Fruit fly (Drosophila melanogaster) whole organism, prepupa: Measurements from ENCODE around the gene Kcmf1.

Experiments used
- Blimp-1 ChIP-seq: fragments of 200-800 bp; sonication (Bioruptor generic); optimal IDR thresholded peaks from 3 replicates; lab custom pipeline; 2017; ENCODE audit warnings: missing biosample characterization, missing genetic modification characterization, mild to moderate bottlenecking, moderate library complexity, missing genetic modification reagents
- CG11762 ChIP-seq: fragments of 200-800 bp; sonication (Bioruptor generic); optimal IDR thresholded peaks from 3 replicates; lab custom pipeline; 2016; ENCODE audit warnings: missing biosample characterization, missing genetic modification characterization; ENCODE audit not compliant: insufficient read depth
- CG15336 ChIP-seq: fragments of 200-800 bp; sonication (Bioruptor generic); IDR thresholded peaks from 2 replicates; pipeline ENCODE4 v1.3.6; 2022; ENCODE audit warnings: missing biosample characterization, missing genetic modification characterization
- CG1621 ChIP-seq: fragments of 200-800 bp; sonication (Bioruptor generic); optimal IDR thresholded peaks from 3 replicates; lab custom pipeline; 2018; ENCODE audit warnings: missing biosample characterization, mild to moderate bottlenecking, missing genetic modification characterization
- CG16779 ChIP-seq: fragments of 200-800 bp; sonication (Bioruptor generic); optimal IDR thresholded peaks from 3 replicates; lab custom pipeline; 2017; ENCODE audit warnings: missing biosample characterization, mild to moderate bottlenecking, missing genetic modification characterization
- CG3032 ChIP-seq: fragments of 200-800 bp; optimal IDR thresholded peaks from 2 replicates; lab custom pipeline; 2019; ENCODE audit warnings: missing biosample characterization, mild to moderate bottlenecking, missing genetic modification characterization, moderate library complexity
- CG32006 ChIP-seq: fragments of 200-800 bp; sonication (Bioruptor generic); optimal IDR thresholded peaks from 3 replicates; lab custom pipeline; 2017; ENCODE audit warnings: missing biosample characterization, mild to moderate bottlenecking, missing genetic modification characterization
- CG34406 ChIP-seq: fragments of 200-800 bp; sonication (Bioruptor generic); optimal IDR thresholded peaks from 3 replicates; lab custom pipeline; 2016; ENCODE audit warnings: missing biosample characterization, missing genetic modification characterization
- CG3919 ChIP-seq: fragments of 200-800 bp; sonication (Bioruptor generic); optimal IDR thresholded peaks from 3 replicates; lab custom pipeline; 2016; ENCODE audit warnings: missing biosample characterization, missing genetic modification characterization
- CG4318 ChIP-seq: fragments of 200-800 bp; sonication (Bioruptor generic); optimal IDR thresholded peaks from 3 replicates; lab custom pipeline; 2017; ENCODE audit warnings: missing biosample characterization, mild to moderate bottlenecking, missing genetic modification characterization
- CG6163 ChIP-seq: fragments of 200-800 bp; sonication (Bioruptor generic); IDR thresholded peaks from 3 replicates; pipeline ENCODE4 v1.3.6; 2022; ENCODE audit warnings: missing biosample characterization, missing genetic modification characterization
- CG6276 ChIP-seq: fragments of 200-800 bp; sonication (Bioruptor generic); optimal IDR thresholded peaks from 2 replicates; lab custom pipeline; 2017; ENCODE audit warnings: missing biosample characterization, mild to moderate bottlenecking, missing genetic modification characterization
- CG6792 ChIP-seq: fragments of 200-800 bp; sonication (Bioruptor generic); optimal IDR thresholded peaks from 3 replicates; lab custom pipeline; 2016; ENCODE audit warnings: missing biosample characterization, missing genetic modification characterization
- CG6808 ChIP-seq: fragments of 200-800 bp; sonication (Bioruptor generic); optimal IDR thresholded peaks from 3 replicates; lab custom pipeline; 2017; ENCODE audit warnings: missing biosample characterization, missing genetic modification characterization, mild to moderate bottlenecking, moderate library complexity, missing genetic modification reagents
- CG7368 ChIP-seq: fragments of 200-800 bp; sonication (Bioruptor generic); optimal IDR thresholded peaks from 3 replicates; lab custom pipeline; 2016; ENCODE audit warnings: missing biosample characterization, missing genetic modification characterization
- CG8119 ChIP-seq: fragments of 200-800 bp; sonication (Bioruptor generic); IDR thresholded peaks from 3 replicates; pipeline ENCODE4 v1.3.6; 2022; ENCODE audit warnings: missing biosample characterization, missing genetic modification characterization
- CG8319 ChIP-seq: fragments of 200-800 bp; sonication (Bioruptor generic); optimal IDR thresholded peaks from 3 replicates; lab custom pipeline; 2016; ENCODE audit warnings: missing biosample characterization, missing genetic modification characterization
- CG8632 ChIP-seq: fragments of 200-800 bp; sonication (Bioruptor generic); optimal IDR thresholded peaks from 3 replicates; lab custom pipeline; 2016; ENCODE audit warnings: missing biosample characterization, missing genetic modification characterization
- Eip75B ChIP-seq: fragments of 200-800 bp; sonication (Bioruptor generic); optimal IDR thresholded peaks from 3 replicates; lab custom pipeline; 2016; ENCODE audit warnings: missing biosample characterization, missing genetic modification characterization
- Eip78C ChIP-seq: fragments of 200-800 bp; sonication (Bioruptor generic); peaks from one replicate; lab custom pipeline; 2016; ENCODE audit warnings: missing biosample characterization, missing genetic modification characterization
- Ets21C ChIP-seq: fragments of 200-800 bp; sonication (Bioruptor generic); optimal IDR thresholded peaks from 3 replicates; lab custom pipeline; 2016; ENCODE audit warnings: missing biosample characterization, missing genetic modification characterization
- Ets96B ChIP-seq: fragments of 200-800 bp; optimal IDR thresholded peaks from 2 replicates; lab custom pipeline; 2019; ENCODE audit warnings: missing biosample characterization, mild to moderate bottlenecking, missing genetic modification characterization, moderate library complexity
- Hr4 ChIP-seq: fragments of 200-800 bp; sonication (Bioruptor generic); optimal IDR thresholded peaks from 3 replicates; lab custom pipeline; 2016; ENCODE audit warnings: missing biosample characterization, missing genetic modification characterization
- Lpt ChIP-seq: fragments of 200-800 bp; sonication (Bioruptor generic); optimal IDR thresholded peaks from 3 replicates; lab custom pipeline; 2016; ENCODE audit warnings: missing biosample characterization, missing genetic modification characterization
- OdsH ChIP-seq: fragments of 200-800 bp; sonication (Bioruptor generic); optimal IDR thresholded peaks from 3 replicates; lab custom pipeline; 2016; ENCODE audit warnings: missing biosample characterization, missing genetic modification characterization
- Smox ChIP-seq: fragments of 200-800 bp; sonication (Bioruptor generic); optimal IDR thresholded peaks from 3 replicates; lab custom pipeline; 2016; ENCODE audit warnings: missing biosample characterization, missing genetic modification characterization
- Sox102F ChIP-seq: fragments of 200-800 bp; sonication (Bioruptor generic); optimal IDR thresholded peaks from 2 replicates; lab custom pipeline; 2016; ENCODE audit warnings: missing biosample characterization, mild to moderate bottlenecking, missing genetic modification characterization
- Sox14 ChIP-seq: fragments of 200-800 bp; sonication (Bioruptor generic); optimal IDR thresholded peaks from 3 replicates; lab custom pipeline; 2016; ENCODE audit warnings: missing biosample characterization, missing genetic modification characterization
- acj6 ChIP-seq: fragments of 200-800 bp; sonication (Bioruptor generic); optimal IDR thresholded peaks from 3 replicates; lab custom pipeline; 2016; ENCODE audit warnings: missing biosample characterization, missing genetic modification characterization
- dac ChIP-seq: fragments of 200-800 bp; sonication (Bioruptor generic); optimal IDR thresholded peaks from 2 replicates; lab custom pipeline; 2017; ENCODE audit warnings: missing biosample characterization, mild to moderate bottlenecking, missing genetic modification characterization
- dsx ChIP-seq: fragments of 200-800 bp; optimal IDR thresholded peaks from 3 replicates; lab custom pipeline; 2019; ENCODE audit warnings: missing biosample characterization, mild to moderate bottlenecking, missing genetic modification characterization, moderate library complexity; ENCODE audit not compliant: poor library complexity, severe bottlenecking
- eg ChIP-seq: fragments of 200-800 bp; sonication (Bioruptor generic); IDR thresholded peaks from 3 replicates; pipeline ENCODE4 v1.3.6; 2022; ENCODE audit warnings: missing biosample characterization, missing genetic modification characterization
- esn ChIP-seq: fragments of 200-800 bp; sonication (Bioruptor generic); optimal IDR thresholded peaks from 2 replicates; lab custom pipeline; 2016; ENCODE audit warnings: missing biosample characterization, mild to moderate bottlenecking, missing genetic modification characterization, moderate library complexity
- fkh ChIP-seq: fragments of 200-800 bp; sonication (Bioruptor generic); optimal IDR thresholded peaks from 3 replicates; lab custom pipeline; 2017; ENCODE audit warnings: missing biosample characterization, mild to moderate bottlenecking, missing genetic modification characterization, moderate library complexity
- lz ChIP-seq: fragments of 200-800 bp; sonication (Bioruptor generic); optimal IDR thresholded peaks from 3 replicates; lab custom pipeline; 2016; ENCODE audit warnings: missing biosample characterization, missing genetic modification characterization
- net ChIP-seq: fragments of 200-800 bp; sonication (Bioruptor generic); optimal IDR thresholded peaks from 3 replicates; lab custom pipeline; 2016; ENCODE audit warnings: missing biosample characterization, missing genetic modification characterization
- pdm3 ChIP-seq: fragments of 200-800 bp; sonication (Bioruptor generic); optimal IDR thresholded peaks from 3 replicates; lab custom pipeline; 2016; ENCODE audit warnings: missing biosample characterization, missing genetic modification characterization
- salr ChIP-seq, 2 experiments: fragments of 200-800 bp; sonication (Bioruptor generic); optimal IDR thresholded peaks; 3 replicates each; lab custom pipeline; 2016 to 2018; ENCODE audit warnings: missing biosample characterization in 2 of 2, missing genetic modification characterization in 2 of 2, mild to moderate bottlenecking in 1 of 2
- spab ChIP-seq: fragments of 200-800 bp; sonication (Bioruptor generic); optimal IDR thresholded peaks from 2 replicates; lab custom pipeline; 2017; ENCODE audit warnings: missing biosample characterization, mild to moderate bottlenecking, missing genetic modification characterization, missing genetic modification reagents
- ss ChIP-seq, 2 experiments: fragments of 200-800 bp; sonication (Bioruptor generic); optimal IDR thresholded peaks; 2 replicates in 1 of 2; 3 replicates in 1 of 2; lab custom pipeline; 2017 to 2018; ENCODE audit warnings: mild to moderate bottlenecking in 2 of 2, missing biosample characterization in 2 of 2, missing genetic modification characterization in 2 of 2, moderate library complexity in 1 of 2
- svp ChIP-seq: fragments of 200-800 bp; sonication (Bioruptor generic); peaks from one replicate; lab custom pipeline; 2016; ENCODE audit warnings: missing biosample characterization, missing genetic modification characterization
- topi ChIP-seq: fragments of 200-800 bp; sonication (Bioruptor generic); optimal IDR thresholded peaks from 3 replicates; lab custom pipeline; 2016; ENCODE audit warnings: missing biosample characterization, missing genetic modification characterization

The Kcmf1 gene

dm6 chr3R:8963756-8964342, 50.9 kb downstream of the Kcmf1 start:
- no peak for TF ChIP-seq CG16779 (tag; lab: Kevin White, UChicago)
- peak; percentile 62 for TF ChIP-seq CG15336 (GFP tag; lab: Robert Waterston, UW)
- peak; percentile 75 for TF ChIP-seq eg
- peak; percentile 17 for TF ChIP-seq esn (GFP tag; lab: Kevin White, UChicago)
- peak; percentile 56 for TF ChIP-seq CG4318
- peak; percentile 63 for TF ChIP-seq svp (GFP tag; lab: Kevin White, UChicago)
- TF ChIP-seq OdsH = peak; percentile 37
- TF ChIP-seq fkh = no peak
- TF ChIP-seq CG32006 (GFP tag; lab: Kevin White, UChicago) = peak; percentile 81
- peak; percentile 65; the same call in 1 of the 3 replicates for TF ChIP-seq CG8119 (GFP tag; lab: Robert Waterston, UW)
- TF ChIP-seq dsx (GFP tag; lab: Kevin White, UChicago) = no peak
- TF ChIP-seq Hr4 (GFP tag; lab: Kevin White, UChicago) = peak; percentile 54
- peak; percentile 18 for TF ChIP-seq CG34406 (GFP tag; lab: Kevin White, UChicago)
- TF ChIP-seq Blimp-1 = peak; percentile 42
- peak; percentile 21 for TF ChIP-seq CG6276 (GFP tag; lab: Kevin White, UChicago)
- peak; percentile 4 for TF ChIP-seq Smox (GFP tag; lab: Kevin White, UChicago)
- no peak for TF ChIP-seq CG3032 (tag; lab: Kevin White, UChicago)
- TF ChIP-seq acj6 (GFP tag; lab: Kevin White, UChicago) = peak; percentile 8
- peak; percentile 29 for TF ChIP-seq dac (GFP tag; lab: Kevin White, UChicago)
- peak; percentile 16 for TF ChIP-seq Eip78C (GFP tag; lab: Kevin White, UChicago)

dm6 chr3R:8962860-8963755, 51.6 kb downstream of the Kcmf1 start, which contains the start of gene ich:
ich (minus strand) TSS chr3R:8963037.
- peak; percentile 37 for TF ChIP-seq CG32006 (GFP tag; lab: Kevin White, UChicago)
- TF ChIP-seq CG34406 (GFP tag; lab: Kevin White, UChicago) = no peak
- TF ChIP-seq Eip78C (GFP tag; lab: Kevin White, UChicago) = peak; percentile 68
- TF ChIP-seq fkh = no peak
- no peak for TF ChIP-seq acj6 (GFP tag; lab: Kevin White, UChicago)
- no peak for TF ChIP-seq CG8319
- peak; percentile 2 for TF ChIP-seq CG3919 (GFP tag; lab: Kevin White, UChicago)
- no peak for TF ChIP-seq CG6163 (GFP tag; lab: Robert Waterston, UW)
- no peak for TF ChIP-seq CG7368
- peak; percentile 22 for TF ChIP-seq dsx (GFP tag; lab: Kevin White, UChicago)
- no peak for TF ChIP-seq CG6792 (GFP tag; lab: Kevin White, UChicago)
- TF ChIP-seq eg = 0 out of 3 replicates have a peak, but pooled peaks have one; percentile 33
- no peak for TF ChIP-seq spab (GFP tag; lab: Kevin White, UChicago)
- TF ChIP-seq net (GFP tag; lab: Kevin White, UChicago) = no peak
- TF ChIP-seq Sox14 (GFP tag; lab: Kevin White, UChicago) = no peak
- no peak for TF ChIP-seq OdsH
- peak; percentile 62 for TF ChIP-seq CG1621 (tag; lab: Kevin White, UChicago)
- TF ChIP-seq Eip75B = peak; percentile 2
- TF ChIP-seq salr (GFP tag; optimal IDR thresholded peaks at IDR 0.05; lab: Kevin White, UChicago) = no peak

dm6 chr3R:8960329-8960728, 54.4 kb downstream of the Kcmf1 start:
- TF ChIP-seq lz (GFP tag; lab: Kevin White, UChicago) (no peak), CG6808 (GFP tag; lab: Kevin White, UChicago) (no peak), Smox (GFP tag; lab: Kevin White, UChicago) (peak; percentile 32), Sox102F (GFP tag; lab: Kevin White, UChicago) (peak; percentile 4), svp (GFP tag; lab: Kevin White, UChicago) (peak; percentile 56), dac (GFP tag; lab: Kevin White, UChicago) (peak; percentile 7), pdm3 (GFP tag; lab: Kevin White, UChicago) (no peak), CG16779 (tag; lab: Kevin White, UChicago) (no peak), net (GFP tag; lab: Kevin White, UChicago) (peak; percentile 29), dsx (GFP tag; lab: Kevin White, UChicago) (no peak), OdsH (peak; percentile 47), CG6276 (GFP tag; lab: Kevin White, UChicago) (peak; percentile 36), ss (GFP tag; optimal IDR thresholded peaks at IDR 0.05; lab: Kevin White, UChicago) (no peak), Ets96B (tag; lab: Kevin White, UChicago) (no peak), CG8319 (no peak), eg (peak; percentile 29; the same call in 1 of the 3 replicates), CG15336 (GFP tag; lab: Robert Waterston, UW) (peak; percentile 82), CG8632 (GFP tag; lab: Kevin White, UChicago) (peak; percentile 16), Ets21C (GFP tag; lab: Kevin White, UChicago) (no peak), spab (GFP tag; lab: Kevin White, UChicago) (no peak), topi (peak; percentile 37), CG11762 (GFP tag; lab: Kevin White, UChicago) (no peak), Lpt (peak; percentile 6)
